Worm (Caenorhabditis elegans) whole organism, mixed stage, embryonic: Measurements from ENCODE around the gene F13E9.9.

Source experiments
- M03D4.4 ChIP-seq: sonication (generic microtip); optimal IDR thresholded peaks from 2 replicates; lab custom pipeline; 2017; ENCODE audit warnings: mild to moderate bottlenecking, missing genetic modification characterization, missing compliant biosample characterization
- ceh-39 ChIP-seq: fragments of 150-350 bp; optimal IDR thresholded peaks from 2 replicates; lab custom pipeline; 2014; ENCODE audit warnings: missing biosample characterization, missing genetic modification characterization
- ceh-43 ChIP-seq: fragments of 200-800 bp; sonication (Bioruptor generic); optimal IDR thresholded peaks from 2 replicates; lab custom pipeline; 2018; ENCODE audit warnings: mild to moderate bottlenecking, missing genetic modification characterization, moderate library complexity, missing compliant biosample characterization
- ceh-83 ChIP-seq: fragments of 200-800 bp; sonication (Bioruptor generic); optimal IDR thresholded peaks from 2 replicates; lab custom pipeline; 2018; ENCODE audit warnings: mild to moderate bottlenecking, missing genetic modification characterization, missing compliant biosample characterization
- ces-1 ChIP-seq: fragments of 150-350 bp; optimal IDR thresholded peaks from 2 replicates; lab custom pipeline; 2014; ENCODE audit warnings: missing biosample characterization, missing genetic modification reagents, missing genetic modification characterization
- cnd-1 ChIP-seq: fragments of 200-800 bp; sonication (Bioruptor generic); optimal IDR thresholded peaks from 2 replicates; lab custom pipeline; 2018; ENCODE audit warnings: mild to moderate bottlenecking, missing genetic modification characterization, missing compliant biosample characterization
- drap-1 ChIP-seq: fragments of 200-800 bp; sonication (Bioruptor generic); optimal IDR thresholded peaks from 3 replicates; lab custom pipeline; 2018; ENCODE audit warnings: mild to moderate bottlenecking, missing genetic modification characterization, missing compliant biosample characterization
- elt-1 ChIP-seq: sonication (generic microtip); optimal IDR thresholded peaks from 2 replicates; lab custom pipeline; 2017; ENCODE audit warnings: missing genetic modification characterization, mild to moderate bottlenecking, missing compliant biosample characterization, antibody characterized with exemption, moderate library complexity, borderline replicate concordance; ENCODE audit not compliant: insufficient read depth
- ham-2 ChIP-seq: fragments of 200-800 bp; sonication (Bioruptor generic); optimal IDR thresholded peaks from 2 replicates; lab custom pipeline; 2018; ENCODE audit warnings: mild to moderate bottlenecking, missing genetic modification characterization, missing compliant biosample characterization
- hlh-1 ChIP-seq: fragments of 150-350 bp; optimal IDR thresholded peaks from 2 replicates; lab custom pipeline; 2014; ENCODE audit warnings: missing biosample characterization, missing genetic modification reagents, missing genetic modification characterization
- lin-32 ChIP-seq: fragments of 200-800 bp; sonication (Bioruptor generic); optimal IDR thresholded peaks from 2 replicates; lab custom pipeline; 2018; ENCODE audit warnings: mild to moderate bottlenecking, missing genetic modification characterization, missing compliant biosample characterization
- lsy-2 ChIP-seq: fragments of 150-350 bp; optimal IDR thresholded peaks from 2 replicates; lab custom pipeline; 2014; ENCODE audit warnings: missing biosample characterization, missing genetic modification characterization
- mls-2 ChIP-seq: sonication (generic microtip); optimal IDR thresholded peaks from 2 replicates; lab custom pipeline; 2016; ENCODE audit warnings: mild to moderate bottlenecking, missing genetic modification characterization, moderate library complexity, missing compliant biosample characterization
- nhr-12 ChIP-seq: fragments of 150-350 bp; optimal IDR thresholded peaks from 2 replicates; lab custom pipeline; 2014; ENCODE audit warnings: missing biosample characterization, missing genetic modification characterization
- nhr-2 ChIP-seq: fragments of 150-350 bp; optimal IDR thresholded peaks from 2 replicates; lab custom pipeline; 2014; ENCODE audit warnings: missing biosample characterization, missing genetic modification characterization
- nhr-237 ChIP-seq: fragments of 150-350 bp; optimal IDR thresholded peaks from 2 replicates; lab custom pipeline; 2014; ENCODE audit warnings: missing biosample characterization, missing genetic modification characterization
- nhr-28 ChIP-seq: fragments of 150-350 bp; optimal IDR thresholded peaks from 2 replicates; lab custom pipeline; 2014; ENCODE audit warnings: missing biosample characterization, missing genetic modification characterization
- nhr-76 ChIP-seq: sonication (generic microtip); optimal IDR thresholded peaks from 2 replicates; lab custom pipeline; 2017; ENCODE audit warnings: missing biosample characterization, missing genetic modification characterization
- pha-4 ChIP-seq: fragments of 150-350 bp; optimal IDR thresholded peaks from 2 replicates; lab custom pipeline; 2018; ENCODE audit warnings: missing biosample characterization, missing genetic modification reagents, missing genetic modification characterization
- sptf-1 ChIP-seq: sonication (generic microtip); optimal IDR thresholded peaks from 2 replicates; lab custom pipeline; 2017; ENCODE audit warnings: mild to moderate bottlenecking, missing genetic modification characterization, moderate library complexity, missing compliant biosample characterization
- unc-120 ChIP-seq: sonication (generic microtip); optimal IDR thresholded peaks from 2 replicates; lab custom pipeline; 2017; ENCODE audit warnings: missing genetic modification characterization, missing compliant biosample characterization; ENCODE audit not compliant: poor library complexity, severe bottlenecking
- unc-39 ChIP-seq: fragments of 150-350 bp; optimal IDR thresholded peaks from 2 replicates; lab custom pipeline; 2014; ENCODE audit warnings: missing biosample characterization, missing genetic modification characterization
- zip-8 ChIP-seq: fragments of 150-350 bp; optimal IDR thresholded peaks from 2 replicates; lab custom pipeline; 2014; ENCODE audit warnings: missing biosample characterization, missing genetic modification characterization
- ztf-11 ChIP-seq: fragments of 150-350 bp; optimal IDR thresholded peaks from 2 replicates; lab custom pipeline; 2014; ENCODE audit warnings: missing biosample characterization, missing genetic modification characterization

The F13E9.9 gene

ce11 chrIV:10854042-10854441 lies 44.9 kb downstream of the F13E9.9 start:
- TF ChIP-seq nhr-237 (no peak), ces-1 (GFP tag; lab: Kevin White, UChicago) (no peak), pha-4 (no peak)

ce11 chrIV:10852403-10852802 lies 46.6 kb downstream of the F13E9.9 start:
- TF ChIP-seq unc-120 (tag; lab: Kevin White, UChicago) (no peak), hlh-1 (tag; lab: Kevin White, UChicago) (peak; percentile 77), unc-39 (tag; lab: Kevin White, UChicago) (no peak), lin-32 (no peak), ham-2 (GFP tag; lab: Kevin White, UChicago) (no peak)
- TF ChIP-seq, all 35 proteins: peak for 1

- TF ChIP-seq cnd-1 (tag; lab: Kevin White, UChicago) = no peak
- no peak for TF ChIP-seq nhr-237
- TF ChIP-seq hlh-1 (tag; lab: Kevin White, UChicago) = no peak
- no peak for TF ChIP-seq ceh-43 (GFP tag; lab: Kevin White, UChicago)
- no peak for TF ChIP-seq nhr-2 (tag; lab: Kevin White, UChicago)
- TF ChIP-seq nhr-76 (tag; lab: Kevin White, UChicago) = no peak
- no peak for TF ChIP-seq lsy-2 (tag; lab: Kevin White, UChicago)
- no peak for TF ChIP-seq nhr-12
- TF ChIP-seq zip-8 (tag; lab: Kevin White, UChicago) = no peak
- TF ChIP-seq pha-4 = no peak
- no peak for TF ChIP-seq ztf-11 (tag; lab: Kevin White, UChicago)
- TF ChIP-seq ceh-39 (tag; lab: Kevin White, UChicago) = no peak
- no peak for TF ChIP-seq sptf-1 (tag; lab: Kevin White, UChicago)
- TF ChIP-seq lin-32 = no peak
- TF ChIP-seq nhr-28 (tag; lab: Kevin White, UChicago) = no peak
- no peak for TF ChIP-seq ham-2 (GFP tag; lab: Kevin White, UChicago)
Measured at ce11 chrIV:10851833-10852232, 47.2 kb downstream of the F13E9.9 start, which contains the start of gene T11G6.4. Gene T11G6.4, minus strand, starts transcription at chrIV:10851933.

ce11 chrIV:10851136-10851535 lies 47.9 kb downstream of the F13E9.9 start:
- TF ChIP-seq elt-1 (tag; lab: Kevin White, UChicago) = no peak
- TF ChIP-seq nhr-2 (tag; lab: Kevin White, UChicago) = no peak
- no peak for TF ChIP-seq zip-8 (tag; lab: Kevin White, UChicago)
- no peak for TF ChIP-seq cnd-1 (tag; lab: Kevin White, UChicago)
- TF ChIP-seq nhr-28 (tag; lab: Kevin White, UChicago) = no peak
- no peak for TF ChIP-seq unc-120 (tag; lab: Kevin White, UChicago)
- no peak for TF ChIP-seq lsy-2 (tag; lab: Kevin White, UChicago)
- TF ChIP-seq unc-39 (tag; lab: Kevin White, UChicago) = no peak
- TF ChIP-seq ceh-39 (tag; lab: Kevin White, UChicago) = no peak
- no peak for TF ChIP-seq M03D4.4 (tag; lab: Kevin White, UChicago)
- TF ChIP-seq mls-2 = no peak
- TF ChIP-seq drap-1 = no peak
- no peak for TF ChIP-seq ztf-11 (tag; lab: Kevin White, UChicago)
- no peak for TF ChIP-seq ceh-83 (GFP tag; lab: Kevin White, UChicago)
- no peak for TF ChIP-seq ceh-43 (GFP tag; lab: Kevin White, UChicago)
